Worm (Caenorhabditis elegans): ENCODE measurements around the gene C09B8.3.

DNA sequence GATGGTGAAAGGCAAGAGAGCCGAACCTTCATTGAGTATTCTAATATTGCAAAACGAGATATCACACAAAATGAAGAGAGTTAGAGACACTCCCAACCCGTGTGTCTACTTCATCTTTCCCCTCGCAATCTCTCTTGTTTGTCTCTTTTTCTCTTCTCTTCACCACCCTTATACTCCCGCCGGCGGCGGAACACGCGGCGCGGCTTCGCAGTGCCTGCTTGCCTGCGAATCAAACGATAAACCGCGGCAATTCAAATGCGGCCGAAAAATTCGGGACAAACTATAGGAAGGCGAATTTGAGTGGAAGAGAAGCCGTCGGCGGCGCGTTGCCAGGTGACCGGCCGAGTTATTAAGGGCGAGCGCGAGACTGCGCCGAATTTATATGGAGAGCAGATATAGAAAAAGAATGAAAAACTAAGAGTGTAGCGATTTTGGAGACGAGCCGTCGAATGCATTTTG is 25.9 kb downstream of the C09B8.3 start, which contains the start of gene klp-13:
- TF ChIP-seq ahr-1 (tag; optimal IDR thresholded peaks at IDR 0.05) (no peak), ama-1 (optimal IDR thresholded peaks at IDR 0.05) (no peak), elt-2 (tag; optimal IDR thresholded peaks at IDR 0.05) (peak; percentile 9), pax-1 (tag; optimal IDR thresholded peaks at IDR 0.05) (peak; percentile 77), zip-5 (tag; optimal IDR thresholded peaks at IDR 0.05) (no peak), dmd-4 (tag; optimal IDR thresholded peaks at IDR 0.05; ENCODE audit: borderline replicate concordance) (peak; percentile 78), odd-2 (tag; optimal IDR thresholded peaks at IDR 0.05) (no peak), nhr-232 (tag; optimal IDR thresholded peaks at IDR 0.05) (no peak), npax-4 (tag; optimal IDR thresholded peaks at IDR 0.05) (no peak), sox-4 (tag; optimal IDR thresholded peaks at IDR 0.05) (peak; percentile 51)

All from whole organism, late embryonic.